4 fruit fly cellular contexts compared by ENCODE assay signal in genomic region chr3R:28850662-28851257, dm6.
TF ChIP-seq lines count a peak whose summit lies in the region.

No protein-coding gene starts in this region.

- no peak for TF ChIP-seq CTCF in whole organism, embryonic (GFP tag; optimal IDR thresholded peaks at IDR 0.05; lab: Kevin White, UChicago)

TF ChIP-seq in whole organism, adult, 20 proteins besides CTCF, POLR2A, EP300 and RAD21:
- TF ChIP-seq CG1620 (GFP tag; optimal IDR thresholded peaks at IDR 0.05; lab: Kevin White, UChicago) (no peak), Mnt (GFP tag; optimal IDR thresholded peaks at IDR 0.05; lab: Kevin White, UChicago) (no peak), Hr96 (GFP tag; optimal IDR thresholded peaks at IDR 0.05; lab: Kevin White, UChicago) (no peak), tj (GFP tag; optimal IDR thresholded peaks at IDR 0.05; lab: Kevin White, UChicago) (peak; percentile 57), CG7045 (GFP tag; optimal IDR thresholded peaks at IDR 0.05; lab: Kevin White, UChicago) (no peak), CG14711 (tag; optimal IDR thresholded peaks at IDR 0.05; lab: Kevin White, UChicago) (no peak), bab1 (GFP tag; optimal IDR thresholded peaks at IDR 0.05; lab: Kevin White, UChicago) (no peak), CG33017 (tag; optimal IDR thresholded peaks at IDR 0.05; lab: Kevin White, UChicago) (no peak)

TF ChIP-seq in whole organism, embryonic, 481 proteins besides CTCF, POLR2A, EP300 and RAD21 (continues in another document):
- TF ChIP-seq ara (GFP tag; IDR thresholded peaks at IDR 0.05; lab: Robert Waterston, UW) (no peak), Drgx (GFP tag; IDR thresholded peaks at IDR 0.05; lab: Robert Waterston, UW) (peak; percentile 71), pb (GFP tag; optimal IDR thresholded peaks at IDR 0.05; lab: Kevin White, UChicago) (no peak), cas (GFP tag; IDR thresholded peaks at IDR 0.05; lab: Robert Waterston, UW) (no peak), sim (GFP tag; IDR thresholded peaks at IDR 0.05; lab: Robert Waterston, UW) (0 out of 2 replicates have a peak, but pooled peaks have one; percentile 5), row (GFP tag; IDR thresholded peaks at IDR 0.05; lab: Robert Waterston, UW) (0 out of 3 replicates have a peak, but pooled peaks have one; percentile 18), CG18619 (GFP tag; optimal IDR thresholded peaks at IDR 0.05; lab: Kevin White, UChicago) (no peak), Oaz (GFP tag; IDR thresholded peaks at IDR 0.05; lab: Robert Waterston, UW) (no peak), Six4 (GFP tag; optimal IDR thresholded peaks at IDR 0.05; lab: Kevin White, UChicago) (no peak), CG15269 (tag; optimal IDR thresholded peaks at IDR 0.05; lab: Kevin White, UChicago) (no peak), CG2120 (GFP tag; optimal IDR thresholded peaks at IDR 0.05; lab: Kevin White, UChicago) (no peak), esg (GFP tag; conservative IDR thresholded peaks at IDR 0.05; lab: Robert Waterston, UW) (no peak), lbe (GFP tag; optimal IDR thresholded peaks at IDR 0.05; lab: Kevin White, UChicago) (no peak), Sox102F (GFP tag; optimal IDR thresholded peaks at IDR 0.05; lab: Kevin White, UChicago) (no peak), Myb (GFP tag; optimal IDR thresholded peaks at IDR 0.05; lab: Kevin White, UChicago) (no peak), btn (GFP tag; optimal IDR thresholded peaks at IDR 0.05; lab: Kevin White, UChicago) (no peak), dysf (GFP tag; IDR thresholded peaks at IDR 0.05; lab: Robert Waterston, UW) (no peak), Antp (GFP tag; optimal IDR thresholded peaks at IDR 0.05; lab: Kevin White, UChicago) (no peak), dan (GFP tag; IDR thresholded peaks at IDR 0.05; lab: Robert Waterston, UW) (no peak), Jarid2 (GFP tag; optimal IDR thresholded peaks at IDR 0.05; lab: Kevin White, UChicago) (no peak), Xrp1 (GFP tag; IDR thresholded peaks at IDR 0.05; lab: Robert Waterston, UW) (peak; percentile 20; the same call in 1 of the 2 replicates), fd96Cb (tag; optimal IDR thresholded peaks at IDR 0.05; lab: Kevin White, UChicago) (no peak), lilli (GFP tag; optimal IDR thresholded peaks at IDR 0.05; lab: Kevin White, UChicago) (no peak), eve (GFP tag; optimal IDR thresholded peaks at IDR 0.05; lab: Kevin White, UChicago) (peak in 1 of 2 experiments; percentile 57), Ets65A (GFP tag; lab: Kevin White, UChicago) (peak; percentile 81), fu2 (GFP tag; optimal IDR thresholded peaks at IDR 0.05; lab: Kevin White, UChicago) (no peak), unpg (GFP tag; optimal IDR thresholded peaks at IDR 0.05; lab: Kevin White, UChicago) (no peak), CG2875 (GFP tag; optimal IDR thresholded peaks at IDR 0.05; lab: Kevin White, UChicago) (no peak), mirr (GFP tag; optimal IDR thresholded peaks at IDR 0.05; lab: Kevin White, UChicago) (no peak)

TF ChIP-seq in whole organism, prepupa, 60 proteins besides CTCF, POLR2A, EP300 and RAD21 (continues in another document):
- TF ChIP-seq topi (GFP tag; optimal IDR thresholded peaks at IDR 0.05; lab: Kevin White, UChicago) (no peak), dac (GFP tag; optimal IDR thresholded peaks at IDR 0.05; lab: Kevin White, UChicago) (peak; percentile 32), CG4318 (GFP tag; optimal IDR thresholded peaks at IDR 0.05; lab: Kevin White, UChicago) (peak; percentile 15), CG11762 (GFP tag; optimal IDR thresholded peaks at IDR 0.05; lab: Kevin White, UChicago; ENCODE audit: insufficient read depth) (peak; percentile 31), OdsH (GFP tag; optimal IDR thresholded peaks at IDR 0.05; lab: Kevin White, UChicago) (peak; percentile 45), CG15336 (GFP tag; IDR thresholded peaks at IDR 0.05; lab: Robert Waterston, UW) (peak; percentile 90), CG11294 (GFP tag; IDR thresholded peaks at IDR 0.05; lab: Robert Waterston, UW) (peak; percentile 38), salr (GFP tag; optimal IDR thresholded peaks at IDR 0.05; lab: Kevin White, UChicago) (peak in 1 of 2 experiments; percentile 46), Gug (GFP tag; IDR thresholded peaks at IDR 0.05; lab: Robert Waterston, UW) (peak; percentile 61), CG6792 (GFP tag; optimal IDR thresholded peaks at IDR 0.05; lab: Kevin White, UChicago) (peak; percentile 32), svp (GFP tag; lab: Kevin White, UChicago) (peak; percentile 13), CG32006 (GFP tag; optimal IDR thresholded peaks at IDR 0.05; lab: Kevin White, UChicago) (peak; percentile 82), cyc (GFP tag; optimal IDR thresholded peaks at IDR 0.05; lab: Kevin White, UChicago) (no peak), eg (GFP tag; IDR thresholded peaks at IDR 0.05; lab: Robert Waterston, UW) (peak; percentile 86), Lpt (GFP tag; optimal IDR thresholded peaks at IDR 0.05; lab: Kevin White, UChicago) (peak; percentile 24), CG31627 (GFP tag; optimal IDR thresholded peaks at IDR 0.05; lab: Kevin White, UChicago) (no peak), CG7368 (GFP tag; optimal IDR thresholded peaks at IDR 0.05; lab: Kevin White, UChicago) (no peak), pdm3 (GFP tag; optimal IDR thresholded peaks at IDR 0.05; lab: Kevin White, UChicago) (peak; percentile 45), fkh (GFP tag; optimal IDR thresholded peaks at IDR 0.05; lab: Kevin White, UChicago) (no peak), CG11902 (GFP tag; optimal IDR thresholded peaks at IDR 0.05; lab: Kevin White, UChicago) (no peak), Eip93F (GFP tag; optimal IDR thresholded peaks at IDR 0.05; lab: Kevin White, UChicago) (no peak), achi (GFP tag; optimal IDR thresholded peaks at IDR 0.05; lab: Kevin White, UChicago) (peak; percentile 1), CG6163 (GFP tag; IDR thresholded peaks at IDR 0.05; lab: Robert Waterston, UW) (peak; percentile 67), fd85E (GFP tag; optimal IDR thresholded peaks at IDR 0.05; lab: Kevin White, UChicago) (no peak), Hr38 (GFP tag; optimal IDR thresholded peaks at IDR 0.05; lab: Kevin White, UChicago) (no peak), CG6276 (GFP tag; optimal IDR thresholded peaks at IDR 0.05; lab: Kevin White, UChicago) (peak; percentile 62), Smox (GFP tag; optimal IDR thresholded peaks at IDR 0.05; lab: Kevin White, UChicago) (no peak), ss (GFP tag; optimal IDR thresholded peaks at IDR 0.05; lab: Kevin White, UChicago) (no peak), CG10631 (GFP tag; optimal IDR thresholded peaks at IDR 0.05; lab: Kevin White, UChicago) (peak; percentile 2), Sox14 (GFP tag; optimal IDR thresholded peaks at IDR 0.05; lab: Kevin White, UChicago) (peak; percentile 36), spab (GFP tag; optimal IDR thresholded peaks at IDR 0.05; lab: Kevin White, UChicago) (no peak)

TF ChIP-seq in whole organism, pupa, 21 proteins besides CTCF, POLR2A, EP300 and RAD21:
- no peak for TF ChIP-seq CG13204 (GFP tag; optimal IDR thresholded peaks at IDR 0.05; lab: Kevin White, UChicago)
- TF ChIP-seq gl (tag; optimal IDR thresholded peaks at IDR 0.05; lab: Kevin White, UChicago): no peak
- no peak for TF ChIP-seq CG10348 (GFP tag; IDR thresholded peaks at IDR 0.05; lab: Robert Waterston, UW)
- no peak for TF ChIP-seq D1 (tag; optimal IDR thresholded peaks at IDR 0.05; lab: Kevin White, UChicago)
- TF ChIP-seq CG32121 (GFP tag; IDR thresholded peaks at IDR 0.05; lab: Robert Waterston, UW): peak; percentile 76
- TF ChIP-seq EcR (GFP tag; optimal IDR thresholded peaks at IDR 0.05; lab: Kevin White, UChicago): no peak
- TF ChIP-seq CG12605 (GFP tag; IDR thresholded peaks at IDR 0.05; lab: Robert Waterston, UW): peak; percentile 30; the same call in 1 of the 2 replicates
- TF ChIP-seq fd96Ca (GFP tag; IDR thresholded peaks at IDR 0.05; lab: Robert Waterston, UW): peak; percentile 85
- TF ChIP-seq CG8301 (tag; optimal IDR thresholded peaks at IDR 0.05; lab: Kevin White, UChicago): peak; percentile 53
- TF ChIP-seq Snoo (tag; optimal IDR thresholded peaks at IDR 0.05; lab: Kevin White, UChicago): no peak
- TF ChIP-seq rn (GFP tag; IDR thresholded peaks at IDR 0.05; lab: Robert Waterston, UW): peak; percentile 54
- TF ChIP-seq CG8159 (tag; optimal IDR thresholded peaks at IDR 0.05; lab: Kevin White, UChicago): peak; percentile 34
- TF ChIP-seq CG14655 (GFP tag; optimal IDR thresholded peaks at IDR 0.05; lab: Kevin White, UChicago): peak; percentile 50
- peak; percentile 82 for TF ChIP-seq Ets98B (GFP tag; IDR thresholded peaks at IDR 0.05; lab: Robert Waterston, UW)
- TF ChIP-seq Pif1B (GFP tag; optimal IDR thresholded peaks at IDR 0.05; lab: Kevin White, UChicago): peak; percentile 8
- TF ChIP-seq CG34367 (tag; optimal IDR thresholded peaks at IDR 0.05; lab: Kevin White, UChicago): no peak
- peak; percentile 86 for TF ChIP-seq CG4496 (GFP tag; IDR thresholded peaks at IDR 0.05; lab: Robert Waterston, UW)
- TF ChIP-seq CG15710 (tag; optimal IDR thresholded peaks at IDR 0.05; lab: Kevin White, UChicago): peak; percentile 34
- no peak for TF ChIP-seq CG9948 (tag; optimal IDR thresholded peaks at IDR 0.05; lab: Kevin White, UChicago)
- peak; percentile 44 for TF ChIP-seq Pif1A (GFP tag; optimal IDR thresholded peaks at IDR 0.05; lab: Kevin White, UChicago)
- no peak for TF ChIP-seq CG17806 (tag; optimal IDR thresholded peaks at IDR 0.05; lab: Kevin White, UChicago)
